Worm (Caenorhabditis elegans): ENCODE measurements around the gene C24H10.3.

C24H10.3 gene

DNA sequence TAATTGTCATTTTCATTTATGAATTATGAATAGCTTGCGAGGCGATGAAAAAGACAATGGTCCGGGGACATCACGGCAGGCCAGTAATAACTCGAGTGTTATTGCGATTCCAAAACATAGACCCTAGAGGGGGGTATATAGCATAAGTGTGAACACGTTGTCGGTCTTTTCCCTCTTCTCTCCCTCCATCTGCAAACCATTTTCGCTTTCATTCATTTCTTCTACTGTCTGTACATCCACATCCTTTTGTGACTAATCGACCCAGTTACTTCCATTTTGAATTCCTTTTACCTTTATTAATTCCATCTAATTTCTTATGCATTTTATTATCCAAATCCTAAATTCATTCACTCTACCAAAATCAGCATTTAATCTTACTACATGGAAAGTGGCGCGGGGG, 10.2 kb downstream of the C24H10.3 start:
- TF ChIP-seq unc-39 (tag; optimal IDR thresholded peaks at IDR 0.05), result no peak
- no peak for TF ChIP-seq jun-1 (tag; optimal IDR thresholded peaks at IDR 0.05)
- TF ChIP-seq mdl-1 (tag; optimal IDR thresholded peaks at IDR 0.05), result no peak
- TF ChIP-seq skn-1 (tag; optimal IDR thresholded peaks at IDR 0.05), result no peak
- no peak for TF ChIP-seq fkh-10 (GFP tag; optimal IDR thresholded peaks at IDR 0.05)
- TF ChIP-seq ztf-11 (tag; optimal IDR thresholded peaks at IDR 0.05), result no peak

DNA sequence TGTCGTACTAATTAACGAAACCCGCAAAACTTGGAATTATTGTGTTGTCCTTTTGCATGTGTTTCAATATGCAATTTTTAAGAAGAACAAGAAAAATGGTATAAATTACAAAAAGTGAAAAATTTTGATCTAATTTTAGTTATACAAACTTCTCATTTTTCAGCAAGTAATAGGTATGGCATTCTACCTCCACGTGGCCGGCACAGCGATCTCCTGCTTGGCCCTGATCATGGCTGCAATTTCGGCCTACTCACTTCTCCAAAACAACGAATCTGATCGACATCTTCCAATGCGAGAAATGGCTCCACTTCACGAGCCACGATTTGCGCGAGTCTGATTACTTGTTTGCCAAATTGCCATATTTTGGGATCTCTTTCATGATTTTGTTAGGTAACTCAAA, 13.0 kb downstream of the C24H10.3 start:
- TF ChIP-seq zag-1 (tag; optimal IDR thresholded peaks at IDR 0.05), result no peak

- peak; percentile 58 for TF ChIP-seq nhr-25 (tag; optimal IDR thresholded peaks at IDR 0.05)
- TF ChIP-seq fos-1 (tag; optimal IDR thresholded peaks at IDR 0.05), result no peak
- no peak for TF ChIP-seq lin-15B (tag; optimal IDR thresholded peaks at IDR 0.05)
- TF ChIP-seq lin-39 (tag; optimal IDR thresholded peaks at IDR 0.05), result no peak
- no peak for TF ChIP-seq ceh-82 (tag; optimal IDR thresholded peaks at IDR 0.05)
- no peak for TF ChIP-seq R02D3.7 (tag; optimal IDR thresholded peaks at IDR 0.05)
These were observed 14.7 kb downstream of the C24H10.3 start for ce11 chrX:5075538-5075937.

DNA sequence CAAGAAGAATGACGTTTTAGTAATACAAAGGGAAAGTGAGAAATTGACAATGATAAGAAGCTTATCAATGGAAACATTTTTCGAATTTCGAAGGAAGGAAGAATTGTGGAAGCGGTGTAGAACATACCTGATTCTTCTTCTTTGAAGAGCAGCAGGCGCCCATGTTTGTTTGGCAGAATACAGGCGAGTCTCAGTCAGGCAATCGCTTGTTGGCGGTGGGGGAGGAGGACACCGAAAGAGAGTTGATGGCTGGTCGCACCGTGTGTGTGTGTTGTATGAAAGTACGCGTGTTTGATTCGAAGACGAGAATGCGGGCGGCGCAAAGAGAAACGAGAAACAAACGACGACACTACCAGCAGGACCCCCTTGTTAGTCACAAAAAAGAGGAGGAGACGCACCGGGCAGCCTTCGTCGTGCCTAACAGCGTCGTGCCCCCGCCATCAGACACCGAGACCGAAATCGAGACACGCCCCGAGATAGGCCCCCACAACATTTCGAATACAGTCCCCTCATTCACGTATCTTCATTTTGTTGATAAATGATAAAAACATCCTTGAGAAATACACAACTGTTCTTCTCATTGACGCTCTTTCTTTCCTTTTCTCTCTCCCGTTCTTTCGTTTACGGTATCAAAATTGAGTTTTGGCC, 17.0 kb downstream of the C24H10.3 start, which contains the start of gene cal-5:
Gene cal-5, minus strand, starts transcription at position 266 of the 648 bp plus-strand sequence.
- peak; percentile 58 for TF ChIP-seq ama-1 (optimal IDR thresholded peaks at IDR 0.05)
- TF ChIP-seq egl-5 (tag; optimal IDR thresholded peaks at IDR 0.05), result no peak
- TF ChIP-seq elt-1 (tag; optimal IDR thresholded peaks at IDR 0.05), result no peak
- TF ChIP-seq nhr-23 (tag; optimal IDR thresholded peaks at IDR 0.05), result peak; percentile 59
- TF ChIP-seq tbx-2 (tag; optimal IDR thresholded peaks at IDR 0.05), result peak; percentile 12
- no peak for TF ChIP-seq ztf-11 (tag; optimal IDR thresholded peaks at IDR 0.05)
- TF ChIP-seq ceh-16 (tag; optimal IDR thresholded peaks at IDR 0.05), result no peak
- TF ChIP-seq daf-12 (tag; optimal IDR thresholded peaks at IDR 0.05), result no peak
- TF ChIP-seq nhr-28 (tag; optimal IDR thresholded peaks at IDR 0.05), result no peak
- TF ChIP-seq pqm-1 (tag; optimal IDR thresholded peaks at IDR 0.05), result peak; percentile 64
- TF ChIP-seq lsy-12 (tag; optimal IDR thresholded peaks at IDR 0.05), result peak; percentile 21
- no peak for TF ChIP-seq nhr-12 (tag; optimal IDR thresholded peaks at IDR 0.05)
- TF ChIP-seq nfya-1 (tag; optimal IDR thresholded peaks at IDR 0.05; ENCODE audit: insufficient read depth), result no peak
- no peak for TF ChIP-seq nhr-237 (tag; optimal IDR thresholded peaks at IDR 0.05)
- TF ChIP-seq nhr-43 (tag; optimal IDR thresholded peaks at IDR 0.05; ENCODE audit: poor library complexity, severe bottlenecking), result no peak
- no peak for TF ChIP-seq unc-62 (GFP tag; optimal IDR thresholded peaks at IDR 0.05)
- peak; percentile 68 for TF ChIP-seq nhr-25 (tag; optimal IDR thresholded peaks at IDR 0.05)
- peak; percentile 25 for TF ChIP-seq pha-4 (tag; optimal IDR thresholded peaks at IDR 0.05)
- TF ChIP-seq fkh-10 (GFP tag; optimal IDR thresholded peaks at IDR 0.05), result no peak
- peak; percentile 89 for TF ChIP-seq elt-2 (tag; optimal IDR thresholded peaks at IDR 0.05)
- no peak for TF ChIP-seq fos-1 (tag; optimal IDR thresholded peaks at IDR 0.05)
- TF ChIP-seq fkh-2 (tag; optimal IDR thresholded peaks at IDR 0.05), result no peak
- TF ChIP-seq hmg-11 (tag; optimal IDR thresholded peaks at IDR 0.05), result peak; percentile 21

- no peak for TF ChIP-seq ztf-11 (tag; optimal IDR thresholded peaks at IDR 0.05)
- TF ChIP-seq nhr-43 (tag; optimal IDR thresholded peaks at IDR 0.05; ENCODE audit: poor library complexity, severe bottlenecking), result no peak
- no peak for TF ChIP-seq hmg-11 (tag; optimal IDR thresholded peaks at IDR 0.05)
- TF ChIP-seq nhr-12 (tag; optimal IDR thresholded peaks at IDR 0.05), result no peak
- TF ChIP-seq R02D3.7 (tag; optimal IDR thresholded peaks at IDR 0.05), result no peak
- peak; percentile 32 for TF ChIP-seq nhr-25 (tag; optimal IDR thresholded peaks at IDR 0.05)
- TF ChIP-seq mml-1 (tag; optimal IDR thresholded peaks at IDR 0.05), result no peak
- TF ChIP-seq nhr-67 (tag; optimal IDR thresholded peaks at IDR 0.05), result no peak
- TF ChIP-seq egl-5 (tag; optimal IDR thresholded peaks at IDR 0.05), result no peak
- no peak for TF ChIP-seq ztf-4 (tag; optimal IDR thresholded peaks at IDR 0.05)
- no peak for TF ChIP-seq daf-12 (tag; optimal IDR thresholded peaks at IDR 0.05)
- TF ChIP-seq nfya-1 (tag; optimal IDR thresholded peaks at IDR 0.05; ENCODE audit: insufficient read depth), result peak; percentile 31
- no peak for TF ChIP-seq pqm-1 (tag; optimal IDR thresholded peaks at IDR 0.05)
- TF ChIP-seq fkh-10 (GFP tag; optimal IDR thresholded peaks at IDR 0.05), result no peak
- TF ChIP-seq snpc-4 (tag; optimal IDR thresholded peaks at IDR 0.05), result no peak
- no peak for TF ChIP-seq lin-15B (tag; optimal IDR thresholded peaks at IDR 0.05)
- TF ChIP-seq lsy-12 (tag; optimal IDR thresholded peaks at IDR 0.05), result no peak
These were observed 18.4 kb downstream of the C24H10.3 start for ce11 chrX:5079297-5079696.
